Worm (Caenorhabditis elegans) whole organism, young adult: ENCODE results near the gene aptf-2.

Experiments used
- B0336.3 ChIP-seq: fragments of 200-800 bp; sonication (Bioruptor generic); IDR thresholded peaks from 2 replicates; pipeline ENCODE4 v1.3.6; 2022; ENCODE audit warnings: missing genetic modification characterization, missing compliant biosample characterization
- F10E7.11 ChIP-seq: sonication (generic microtip); optimal IDR thresholded peaks from 2 replicates; lab custom pipeline; 2017; ENCODE audit warnings: mild to moderate bottlenecking, missing genetic modification characterization, moderate library complexity, missing compliant biosample characterization
- F23B12.7 ChIP-seq: sonication (generic microtip); optimal IDR thresholded peaks from 2 replicates; lab custom pipeline; 2017; ENCODE audit warnings: missing genetic modification characterization, mild to moderate bottlenecking, missing compliant biosample characterization, antibody characterized with exemption, moderate library complexity; ENCODE audit not compliant: insufficient read depth
- F49E8.2 ChIP-seq: sonication (generic microtip); optimal IDR thresholded peaks from 3 replicates; lab custom pipeline; 2017; ENCODE audit warnings: missing genetic modification characterization, mild to moderate bottlenecking, missing compliant biosample characterization, antibody characterized with exemption, moderate library complexity; ENCODE audit not compliant: insufficient read depth
- T26A5.8 ChIP-seq: sonication (generic microtip); optimal IDR thresholded peaks from 2 replicates; lab custom pipeline; 2016; ENCODE audit warnings: missing genetic modification characterization, missing compliant biosample characterization
- Y53F4B.3 ChIP-seq: fragments of 200-800 bp; sonication (Bioruptor generic); IDR thresholded peaks from 2 replicates; pipeline ENCODE4 v1.3.6; 2022; ENCODE audit warnings: missing genetic modification reagents, missing genetic modification characterization, missing compliant biosample characterization
- Y53G8AR.9 ChIP-seq: fragments of 200-800 bp; sonication (Bioruptor generic); conservative IDR thresholded peaks from 2 replicates; pipeline ENCODE4 v1.3.6; 2022; ENCODE audit warnings: missing genetic modification reagents, missing genetic modification characterization, missing compliant biosample characterization
- Y56A3A.18 ChIP-seq: fragments of 200-800 bp; sonication (Bioruptor generic); IDR thresholded peaks from 2 replicates; pipeline ENCODE4 v1.3.6; 2022; ENCODE audit warnings: missing genetic modification reagents, missing genetic modification characterization, missing compliant biosample characterization
- atf-7 ChIP-seq: sonication (generic microtip); optimal IDR thresholded peaks from 2 replicates; lab custom pipeline; 2017; ENCODE audit warnings: mild to moderate bottlenecking, missing genetic modification characterization, missing compliant biosample characterization
- attf-6 ChIP-seq: fragments of 200-800 bp; sonication (Bioruptor generic); IDR thresholded peaks from 2 replicates; pipeline ENCODE4 v1.3.6; 2022; ENCODE audit warnings: missing genetic modification reagents, missing genetic modification characterization, missing compliant biosample characterization
- bed-1 ChIP-seq: fragments of 200-800 bp; sonication (Bioruptor generic); IDR thresholded peaks from 2 replicates; pipeline ENCODE4 v1.3.6; 2022; ENCODE audit warnings: missing genetic modification reagents, missing genetic modification characterization, missing compliant biosample characterization
- cebp-2 ChIP-seq: fragments of 200-800 bp; sonication (Bioruptor generic); IDR thresholded peaks from 2 replicates; pipeline ENCODE4 v1.3.6; 2022; ENCODE audit warnings: missing genetic modification characterization, missing compliant biosample characterization
- ceh-40 ChIP-seq: fragments of 200-800 bp; sonication (Bioruptor generic); IDR thresholded peaks from 2 replicates; pipeline ENCODE4 v1.3.6; 2022; ENCODE audit warnings: missing genetic modification characterization, missing compliant biosample characterization
- ceh-79 ChIP-seq: sonication (generic microtip); optimal IDR thresholded peaks from 2 replicates; lab custom pipeline; 2017; ENCODE audit warnings: mild to moderate bottlenecking, missing genetic modification characterization, missing compliant biosample characterization
- ceh-91 ChIP-seq: fragments of 200-800 bp; sonication (Bioruptor generic); IDR thresholded peaks from 2 replicates; pipeline ENCODE4 v1.3.6; 2022; ENCODE audit warnings: missing genetic modification reagents, missing genetic modification characterization, missing compliant biosample characterization
- chd-7 ChIP-seq: sonication (generic microtip); optimal IDR thresholded peaks from 2 replicates; lab custom pipeline; 2016; ENCODE audit warnings: mild to moderate bottlenecking, missing genetic modification characterization, moderate library complexity, missing compliant biosample characterization
- dox-1 ChIP-seq: fragments of 200-800 bp; sonication (Bioruptor generic); IDR thresholded peaks from 2 replicates; pipeline ENCODE4 v1.3.6; 2022; ENCODE audit warnings: missing genetic modification reagents, missing genetic modification characterization, missing compliant biosample characterization
- dpff-1 ChIP-seq: sonication (generic microtip); optimal IDR thresholded peaks from 2 replicates; lab custom pipeline; 2017; ENCODE audit warnings: mild to moderate bottlenecking, missing genetic modification characterization, missing compliant biosample characterization
- hrde-1 ChIP-seq: sonication (generic microtip); optimal IDR thresholded peaks from 2 replicates; lab custom pipeline; 2016; ENCODE audit warnings: missing genetic modification characterization, mild to moderate bottlenecking, missing compliant biosample characterization, moderate library complexity, missing genotype, missing genetic modification reagents, borderline replicate concordance
- hsf-1 ChIP-seq: fragments of 200-800 bp; sonication (Bioruptor generic); IDR thresholded peaks from 2 replicates; pipeline ENCODE4 v1.3.6; 2022; ENCODE audit warnings: missing genetic modification reagents, missing genetic modification characterization, missing compliant biosample characterization
- lin-26 ChIP-seq: fragments of 200-800 bp; sonication (Bioruptor generic); IDR thresholded peaks from 2 replicates; pipeline ENCODE4 v1.3.6; 2022; ENCODE audit warnings: missing genetic modification reagents, missing genetic modification characterization, missing compliant biosample characterization
- lin-54 ChIP-seq: fragments of 200-800 bp; sonication (Bioruptor generic); optimal IDR thresholded peaks from 2 replicates; lab custom pipeline; 2018; ENCODE audit warnings: mild to moderate bottlenecking, missing genetic modification characterization, missing compliant biosample characterization
- lsl-1 ChIP-seq: fragments of 200-800 bp; sonication (Bioruptor generic); optimal IDR thresholded peaks from 2 replicates; lab custom pipeline; 2018; ENCODE audit warnings: mild to moderate bottlenecking, missing genetic modification characterization, moderate library complexity, missing compliant biosample characterization
- madf-3 ChIP-seq: fragments of 200-800 bp; sonication (Bioruptor generic); IDR thresholded peaks from 2 replicates; pipeline ENCODE4 v1.3.6; 2022; ENCODE audit warnings: missing genetic modification reagents, missing genetic modification characterization, missing compliant biosample characterization
- madf-6 ChIP-seq: fragments of 200-800 bp; sonication (Bioruptor generic); IDR thresholded peaks from 2 replicates; pipeline ENCODE4 v1.3.6; 2022; ENCODE audit warnings: missing genetic modification reagents, missing genetic modification characterization, missing compliant biosample characterization
- nfya-1 ChIP-seq: sonication (generic microtip); optimal IDR thresholded peaks from 2 replicates; lab custom pipeline; 2017; ENCODE audit warnings: antibody characterized with exemption, missing compliant biosample characterization, missing genetic modification characterization, borderline replicate concordance; ENCODE audit not compliant: insufficient read depth
- rcor-1 ChIP-seq: fragments of 200-800 bp; sonication (Bioruptor generic); IDR thresholded peaks from 2 replicates; pipeline ENCODE4 v1.3.6; 2022; ENCODE audit warnings: missing genetic modification reagents, missing genetic modification characterization, missing compliant biosample characterization
- repo-1 ChIP-seq: sonication (generic microtip); optimal IDR thresholded peaks from 2 replicates; lab custom pipeline; 2017; ENCODE audit warnings: mild to moderate bottlenecking, missing genetic modification characterization, missing compliant biosample characterization
- snpc-1.1 ChIP-seq: sonication (generic microtip); optimal IDR thresholded peaks from 2 replicates; lab custom pipeline; 2017; ENCODE audit warnings: missing genetic modification characterization, mild to moderate bottlenecking, missing compliant biosample characterization, antibody characterized with exemption, moderate library complexity, missing genotype, missing genetic modification reagents; ENCODE audit not compliant: insufficient read depth
- snpc-1.3 ChIP-seq: sonication (generic microtip); optimal IDR thresholded peaks from 2 replicates; lab custom pipeline; 2017; ENCODE audit warnings: missing genetic modification characterization, mild to moderate bottlenecking, missing compliant biosample characterization, antibody characterized with exemption, moderate library complexity, missing genotype, missing genetic modification reagents; ENCODE audit not compliant: insufficient read depth
- snpc-3.4 ChIP-seq: sonication (generic microtip); optimal IDR thresholded peaks from 2 replicates; lab custom pipeline; 2017; ENCODE audit warnings: missing genetic modification characterization, mild to moderate bottlenecking, missing compliant biosample characterization, antibody characterized with exemption, moderate library complexity, missing genotype, missing genetic modification reagents
- snpc-4 ChIP-seq, 5 experiments: fragments of 150-350 bp in 1 of 5; sonication (generic microtip) in 4 of 5; optimal IDR thresholded peaks; 2 replicates each; lab custom pipeline; 2014 to 2018; ENCODE audit warnings: missing genetic modification characterization in 5 of 5, missing biosample characterization in 3 of 5, antibody characterized with exemption in 2 of 5, mild to moderate bottlenecking in 2 of 5, missing compliant biosample characterization in 2 of 5, missing genotype in 2 of 5, moderate library complexity in 2 of 5, missing genetic modification reagents in 1 of 5
- tlf-1 ChIP-seq: fragments of 200-800 bp; sonication (Bioruptor generic); optimal IDR thresholded peaks from 2 replicates; lab custom pipeline; 2018; ENCODE audit warnings: mild to moderate bottlenecking, missing genetic modification characterization, missing compliant biosample characterization
- unc-130 ChIP-seq: sonication (generic microtip); optimal IDR thresholded peaks from 2 replicates; lab custom pipeline; 2016; ENCODE audit warnings: missing genetic modification reagents, missing genetic modification characterization, missing compliant biosample characterization
- ztf-18 ChIP-seq: sonication (generic microtip); optimal IDR thresholded peaks from 2 replicates; lab custom pipeline; 2016; ENCODE audit warnings: missing genotype, mild to moderate bottlenecking, missing genetic modification characterization, missing compliant biosample characterization
- ztf-26 ChIP-seq: sonication (generic microtip); optimal IDR thresholded peaks from 2 replicates; lab custom pipeline; 2017; ENCODE audit warnings: missing genetic modification characterization, missing compliant biosample characterization

aptf-2 gene

DNA sequence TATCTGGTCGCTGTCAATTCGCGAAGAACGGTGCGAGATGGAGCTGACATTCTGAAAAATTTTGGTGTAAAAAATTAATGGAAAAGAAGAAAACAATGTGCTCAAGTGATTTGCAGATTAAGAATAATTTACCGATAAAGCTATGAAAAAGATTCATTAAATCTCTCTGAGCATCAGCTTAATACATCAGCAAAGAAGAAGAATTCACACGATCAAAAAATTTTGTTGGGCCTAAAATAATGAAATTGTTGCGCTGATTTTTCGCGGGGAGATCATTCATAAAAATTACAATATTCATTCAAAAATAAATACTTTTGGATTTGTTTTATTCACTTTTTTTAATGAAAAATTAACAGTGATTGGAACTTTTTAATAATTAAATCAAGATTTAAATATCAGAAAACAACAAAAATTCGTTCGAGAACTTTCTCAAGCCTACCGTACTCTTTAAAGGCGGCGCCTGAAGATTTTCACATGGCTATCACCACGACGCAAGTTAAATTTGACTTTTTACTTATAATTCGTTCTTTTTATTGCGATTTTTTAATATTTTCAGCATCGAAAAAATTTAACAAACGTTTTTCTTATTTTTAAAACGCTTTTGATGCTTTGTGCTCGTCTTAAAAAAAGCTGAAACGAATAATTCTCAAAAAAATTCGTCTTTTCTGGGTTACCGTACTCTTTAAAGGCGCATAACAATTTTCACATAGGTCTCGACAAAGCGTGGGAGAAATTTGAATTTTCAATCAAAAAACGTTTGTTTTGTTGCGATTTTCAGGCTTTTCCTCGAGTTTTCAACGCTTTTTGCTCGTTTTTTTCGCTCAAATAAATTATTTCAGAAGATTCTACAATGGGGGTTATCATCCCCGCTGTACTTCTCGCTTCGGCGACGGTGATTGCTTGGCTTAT is 15.1 kb downstream of the aptf-2 start, which contains the start of the genes memi-2 and cyp-31A5 (continued):
- no peak for TF ChIP-seq snpc-4 (GFP tag; optimal IDR thresholded peaks at IDR 0.05; lab: Kevin White, UChicago)
- peak in 1 of 4 experiments; percentile 36 for TF ChIP-seq snpc-4 (tag; optimal IDR thresholded peaks at IDR 0.05; lab: Kevin White, UChicago)
- TF ChIP-seq ceh-91 (GFP tag; lab: Robert Waterston, UW), result 0 out of 2 replicates have a peak, but pooled peaks have one; percentile 32

DNA sequence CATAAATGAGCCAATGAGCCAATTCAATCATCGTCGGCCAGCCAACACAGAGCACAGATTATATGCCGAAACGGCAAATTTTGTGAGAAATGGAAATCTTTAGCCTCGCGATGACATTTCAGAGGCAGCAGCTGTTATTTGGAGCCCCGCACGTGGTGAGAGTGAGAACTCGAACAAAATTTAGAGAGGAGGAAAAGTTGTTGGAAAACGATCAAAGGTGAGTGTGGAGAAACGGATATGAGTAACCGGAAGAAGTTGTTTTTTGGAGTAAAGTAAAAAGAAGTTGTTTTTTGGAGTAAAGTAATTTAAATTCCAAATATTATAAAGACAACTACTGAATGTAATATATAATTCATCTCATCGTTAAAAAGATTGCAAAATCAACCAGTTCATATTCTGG is 17.1 kb downstream of the aptf-2 start, which contains the start of gene Y62E10A.13:
Gene Y62E10A.13, minus strand, starts transcription at position 326 of the 400 bp plus-strand sequence.
- TF ChIP-seq tlf-1 (peak; percentile 42), attf-6 (GFP tag; lab: Robert Waterston, UW) (peak; percentile 41; the same call in 1 of the 2 replicates), bed-1 (GFP tag; lab: Robert Waterston, UW) (0 out of 2 replicates have a peak, but pooled peaks have one; percentile 34), B0336.3 (GFP tag; lab: Robert Waterston, UW) (peak; percentile 61; the same call in 1 of the 2 replicates), Y56A3A.18 (GFP tag; lab: Robert Waterston, UW) (no peak), atf-7 (peak; percentile 22), nfya-1 (tag; lab: Kevin White, UChicago) (no peak), hrde-1 (tag; lab: Kevin White, UChicago) (peak; percentile 51), rcor-1 (0 out of 2 replicates have a peak, but pooled peaks have one; percentile 20), madf-3 (GFP tag; lab: Robert Waterston, UW) (0 out of 2 replicates have a peak, but pooled peaks have one; percentile 7), lsl-1 (GFP tag; lab: Kevin White, UChicago) (peak; percentile 28), F49E8.2 (tag; lab: Kevin White, UChicago) (peak; percentile 46), F10E7.11 (tag; lab: Kevin White, UChicago) (peak; percentile 53), madf-6 (GFP tag; lab: Robert Waterston, UW) (peak; percentile 64), dpff-1 (tag; lab: Kevin White, UChicago) (peak; percentile 25), snpc-4 (GFP tag; optimal IDR thresholded peaks at IDR 0.05; lab: Kevin White, UChicago) (no peak), snpc-4 (tag; optimal IDR thresholded peaks at IDR 0.05; lab: Kevin White, UChicago) (peak in 2 of 4 experiments; percentile 8 to 62), repo-1 (tag; lab: Kevin White, UChicago) (peak; percentile 4), snpc-1.3 (peak; percentile 42), lin-26 (GFP tag; lab: Robert Waterston, UW) (no peak), ztf-18 (tag; lab: Kevin White, UChicago) (no peak), dox-1 (GFP tag; lab: Robert Waterston, UW) (no peak), ceh-79 (peak; percentile 39), hsf-1 (GFP tag; lab: Robert Waterston, UW) (peak; percentile 63; the same call in 1 of the 2 replicates), T26A5.8 (tag; lab: Kevin White, UChicago) (peak; percentile 67), snpc-1.1 (tag; lab: Kevin White, UChicago) (peak; percentile 14), ceh-40 (GFP tag; lab: Robert Waterston, UW) (no peak), cebp-2 (GFP tag; lab: Robert Waterston, UW) (peak; percentile 84; the same call in 1 of the 2 replicates), chd-7 (tag; lab: Kevin White, UChicago) (peak; percentile 50), F23B12.7 (tag; lab: Kevin White, UChicago) (no peak), Y53F4B.3 (no peak), unc-130 (GFP tag; lab: Kevin White, UChicago) (peak; percentile 49), snpc-3.4 (peak; percentile 24), Y53G8AR.9 (GFP tag; lab: Robert Waterston, UW) (peak; percentile 43; the same call in 1 of the 2 replicates), lin-54 (peak; percentile 25), ztf-26 (tag; lab: Kevin White, UChicago) (no peak)
- TF ChIP-seq, all 124 proteins: peak for 26
